Worm (Caenorhabditis elegans): ENCODE measurements around the gene srh-208.

ce11 chrV:19297510-19297909 lies 19.6 kb upstream of the srh-208 start, which contains the start of gene fbxb-60:
- TF ChIP-seq jun-1 (tag; optimal IDR thresholded peaks at IDR 0.05): no peak
- TF ChIP-seq nhr-76 (tag; optimal IDR thresholded peaks at IDR 0.05): no peak
- no peak for TF ChIP-seq snpc-4 (tag; optimal IDR thresholded peaks at IDR 0.05)
- TF ChIP-seq fos-1 (tag; optimal IDR thresholded peaks at IDR 0.05): no peak
- no peak for TF ChIP-seq ceh-82 (tag; optimal IDR thresholded peaks at IDR 0.05)
- no peak for TF ChIP-seq pha-4 (tag; optimal IDR thresholded peaks at IDR 0.05)
- no peak for TF ChIP-seq nhr-237 (tag; optimal IDR thresholded peaks at IDR 0.05)
- no peak for TF ChIP-seq lsy-12 (tag; optimal IDR thresholded peaks at IDR 0.05)
- TF ChIP-seq elt-2 (tag; optimal IDR thresholded peaks at IDR 0.05): no peak
- no peak for TF ChIP-seq nhr-28 (tag; optimal IDR thresholded peaks at IDR 0.05)
- no peak for TF ChIP-seq tbx-2 (tag; optimal IDR thresholded peaks at IDR 0.05)
- no peak for TF ChIP-seq nhr-12 (tag; optimal IDR thresholded peaks at IDR 0.05)
- no peak for TF ChIP-seq zag-1 (tag; optimal IDR thresholded peaks at IDR 0.05)
